Worm (Caenorhabditis elegans) whole organism, L4/young adult: ENCODE measurements around the gene C36C5.12.

Experiments
- W03F9.2 ChIP-seq: fragments of 150-350 bp; optimal IDR thresholded peaks from 2 replicates; lab custom pipeline; 2014; ENCODE audit warnings: missing biosample characterization, missing genetic modification characterization
- him-1 ChIP-seq: sonication (generic microtip); optimal IDR thresholded peaks from 2 replicates; lab custom pipeline; 2016; ENCODE audit warnings: missing genotype, missing genetic modification reagents, missing genetic modification characterization, missing compliant biosample characterization

DNA sequence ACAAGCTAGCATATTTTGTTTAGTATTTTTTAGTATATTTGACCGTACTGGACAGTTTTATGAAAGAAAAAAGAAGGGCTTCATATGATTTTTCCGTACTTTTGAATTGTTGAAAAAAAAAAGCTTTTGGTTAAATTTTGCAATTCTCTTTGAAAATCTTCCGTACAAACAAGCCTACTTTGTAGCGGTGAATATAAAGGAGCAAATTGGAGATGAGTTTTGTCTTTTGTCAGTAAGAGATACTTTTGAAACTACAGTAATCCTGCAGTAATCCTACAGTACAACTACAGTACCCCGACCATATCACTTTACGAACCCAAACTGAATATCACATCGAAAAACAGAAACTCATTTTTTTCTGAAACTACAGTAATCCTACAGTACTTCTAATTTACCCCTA is 36.7 kb downstream of the C36C5.12 start:
- TF ChIP-seq him-1 (tag; lab: Kevin White, UChicago) = no peak
- TF ChIP-seq W03F9.2 (tag; lab: Kevin White, UChicago) = no peak
